Worm (Caenorhabditis elegans) whole organism, late embryonic: ENCODE measurements around the gene srh-15.

Experiments used
- C38D4.7 ChIP-seq: fragments of 200-800 bp; sonication (Bioruptor generic); optimal IDR thresholded peaks from 2 replicates; lab custom pipeline; 2018; ENCODE audit warnings: mild to moderate bottlenecking, missing genetic modification characterization, moderate library complexity, missing compliant biosample characterization
- T23F11.4 ChIP-seq: fragments of 200-800 bp; sonication (Bioruptor generic); optimal IDR thresholded peaks from 2 replicates; lab custom pipeline; 2018; ENCODE audit warnings: mild to moderate bottlenecking, missing genetic modification characterization, missing compliant biosample characterization
- Y22D7AL.16 ChIP-seq: sonication (generic microtip); optimal IDR thresholded peaks from 2 replicates; lab custom pipeline; 2016; ENCODE audit warnings: missing genetic modification characterization, missing compliant biosample characterization
- ceh-2 ChIP-seq: sonication (generic microtip); optimal IDR thresholded peaks from 2 replicates; lab custom pipeline; 2016; ENCODE audit warnings: missing genotype, missing genetic modification characterization, missing compliant biosample characterization
- ceh-22 ChIP-seq: sonication (generic microtip); optimal IDR thresholded peaks from 2 replicates; lab custom pipeline; 2017; ENCODE audit warnings: missing biosample characterization, missing genetic modification characterization
- ceh-24 ChIP-seq: sonication (generic microtip); optimal IDR thresholded peaks from 2 replicates; lab custom pipeline; 2016; ENCODE audit warnings: mild to moderate bottlenecking, missing genetic modification characterization, missing compliant biosample characterization
- ceh-31 ChIP-seq: sonication (generic microtip); optimal IDR thresholded peaks from 2 replicates; lab custom pipeline; 2016; ENCODE audit warnings: missing genetic modification characterization, missing compliant biosample characterization
- ceh-34 ChIP-seq: sonication (generic microtip); optimal IDR thresholded peaks from 2 replicates; lab custom pipeline; 2016; ENCODE audit warnings: mild to moderate bottlenecking, missing genetic modification characterization, missing compliant biosample characterization
- ceh-45 ChIP-seq: fragments of 200-800 bp; sonication (Bioruptor generic); IDR thresholded peaks from 2 replicates; pipeline ENCODE4 v1.3.6; 2022; ENCODE audit warnings: missing genetic modification reagents, missing genetic modification characterization, missing compliant biosample characterization
- dmd-4 ChIP-seq: sonication (generic microtip); optimal IDR thresholded peaks from 2 replicates; lab custom pipeline; 2016; ENCODE audit warnings: borderline replicate concordance, missing genetic modification characterization, missing compliant biosample characterization
- elt-2 ChIP-seq: sonication (generic microtip); optimal IDR thresholded peaks from 2 replicates; lab custom pipeline; 2016; ENCODE audit warnings: missing genetic modification reagents, missing genetic modification characterization, missing compliant biosample characterization
- fax-1 ChIP-seq: sonication (generic microtip); optimal IDR thresholded peaks from 2 replicates; lab custom pipeline; 2016; ENCODE audit warnings: missing genotype, missing genetic modification characterization, missing compliant biosample characterization
- fkh-10 ChIP-seq: fragments of 150-350 bp; optimal IDR thresholded peaks from 2 replicates; lab custom pipeline; 2014; ENCODE audit warnings: missing biosample characterization, missing genetic modification reagents, missing genetic modification characterization
- fkh-6 ChIP-seq: sonication (generic microtip); optimal IDR thresholded peaks from 2 replicates; lab custom pipeline; 2016; ENCODE audit warnings: missing genetic modification characterization, missing compliant biosample characterization
- lim-6 ChIP-seq: sonication (generic microtip); optimal IDR thresholded peaks from 2 replicates; lab custom pipeline; 2016; ENCODE audit warnings: missing genetic modification characterization, missing compliant biosample characterization
- lin-11 ChIP-seq: fragments of 200-800 bp; sonication (Bioruptor generic); optimal IDR thresholded peaks from 2 replicates; lab custom pipeline; 2018; ENCODE audit warnings: mild to moderate bottlenecking, missing genetic modification characterization, missing compliant biosample characterization
- madf-2 ChIP-seq: sonication (generic microtip); optimal IDR thresholded peaks from 2 replicates; lab custom pipeline; 2017; ENCODE audit warnings: missing genetic modification characterization, missing compliant biosample characterization
- mec-3 ChIP-seq: sonication (generic microtip); optimal IDR thresholded peaks from 2 replicates; lab custom pipeline; 2016; ENCODE audit warnings: borderline replicate concordance, missing genetic modification characterization, missing compliant biosample characterization
- nhr-11 ChIP-seq: fragments of 150-350 bp; optimal IDR thresholded peaks from 2 replicates; lab custom pipeline; 2014; ENCODE audit warnings: missing biosample characterization, missing genetic modification characterization
- nhr-232 ChIP-seq: sonication (generic microtip); optimal IDR thresholded peaks from 2 replicates; lab custom pipeline; 2016; ENCODE audit warnings: missing genetic modification characterization, missing compliant biosample characterization
- npax-4 ChIP-seq: sonication (generic microtip); optimal IDR thresholded peaks from 2 replicates; lab custom pipeline; 2016; ENCODE audit warnings: missing genetic modification characterization, missing compliant biosample characterization
- pax-1 ChIP-seq: fragments of 150-350 bp; optimal IDR thresholded peaks from 2 replicates; lab custom pipeline; 2014; ENCODE audit warnings: missing biosample characterization, missing genetic modification characterization
- pha-2 ChIP-seq: sonication (generic microtip); optimal IDR thresholded peaks from 2 replicates; lab custom pipeline; 2017; ENCODE audit warnings: mild to moderate bottlenecking, missing genetic modification characterization, missing compliant biosample characterization
- pha-4 ChIP-seq: fragments of 150-350 bp; optimal IDR thresholded peaks from 2 replicates; lab custom pipeline; 2018; ENCODE audit warnings: missing biosample characterization, missing genetic modification reagents, missing genetic modification characterization
- pqm-1 ChIP-seq: sonication (generic microtip); optimal IDR thresholded peaks from 2 replicates; lab custom pipeline; 2016; ENCODE audit warnings: missing genetic modification characterization, missing compliant biosample characterization
- rnt-1 ChIP-seq: sonication (generic microtip); optimal IDR thresholded peaks from 2 replicates; lab custom pipeline; 2016; ENCODE audit warnings: missing genetic modification characterization, missing compliant biosample characterization
- sdc-2 ChIP-seq: sonication (generic microtip); optimal IDR thresholded peaks from 2 replicates; lab custom pipeline; 2016; ENCODE audit warnings: missing genotype, missing genetic modification characterization, missing compliant biosample characterization
- sox-4 ChIP-seq: sonication (generic microtip); optimal IDR thresholded peaks from 2 replicates; lab custom pipeline; 2017; ENCODE audit warnings: mild to moderate bottlenecking, missing genetic modification characterization, inconsistent platforms, missing compliant biosample characterization
- syd-9 ChIP-seq: sonication (generic microtip); optimal IDR thresholded peaks from 2 replicates; lab custom pipeline; 2016; ENCODE audit warnings: mild to moderate bottlenecking, missing genetic modification characterization, moderate library complexity, missing compliant biosample characterization
- tbx-2 ChIP-seq: sonication (generic microtip); optimal IDR thresholded peaks from 2 replicates; lab custom pipeline; 2016; ENCODE audit warnings: missing genetic modification characterization, missing compliant biosample characterization
- tbx-7 ChIP-seq: sonication (generic microtip); optimal IDR thresholded peaks from 2 replicates; lab custom pipeline; 2016; ENCODE audit warnings: missing genotype, missing genetic modification characterization, missing compliant biosample characterization
- ttx-3 ChIP-seq: sonication (generic microtip); optimal IDR thresholded peaks from 2 replicates; lab custom pipeline; 2016; ENCODE audit warnings: missing genetic modification reagents, missing genetic modification characterization, missing compliant biosample characterization
- unc-42 ChIP-seq: sonication (generic microtip); optimal IDR thresholded peaks from 2 replicates; lab custom pipeline; 2016; ENCODE audit warnings: missing genotype, missing genetic modification characterization, missing compliant biosample characterization
- unc-55 ChIP-seq: sonication (generic microtip); optimal IDR thresholded peaks from 2 replicates; lab custom pipeline; 2017; ENCODE audit warnings: missing biosample characterization, missing genetic modification reagents, missing genetic modification characterization
- zip-5 ChIP-seq: sonication (generic microtip); optimal IDR thresholded peaks from 2 replicates; lab custom pipeline; 2016; ENCODE audit warnings: missing genetic modification characterization, missing compliant biosample characterization

Gene srh-15

ce11 chrV:13288881-13289280 lies 31.9 kb upstream of the srh-15 start:
- TF ChIP-seq pqm-1 (no peak), unc-55 (GFP tag; lab: Kevin White, UChicago) (peak; percentile 6)
- TF ChIP-seq, all 69 proteins: peak for 1

- TF ChIP-seq madf-2 (tag; lab: Kevin White, UChicago) = no peak
- TF ChIP-seq Y22D7AL.16 = no peak
- peak; percentile 73 for TF ChIP-seq unc-42
- TF ChIP-seq fkh-6 (tag; lab: Kevin White, UChicago) = no peak
- no peak for TF ChIP-seq unc-55 (GFP tag; lab: Kevin White, UChicago)
These were observed 26.3 kb upstream of the srh-15 start for ce11 chrV:13294507-13294906.

ce11 chrV:13295859-13296258 lies 24.9 kb upstream of the srh-15 start, which contains the start of gene uig-1:
TSS of gene uig-1 (minus strand) at chrV:13295978.
- TF ChIP-seq sdc-2 (tag; lab: Kevin White, UChicago) (no peak), lim-6 (no peak), ceh-45 (GFP tag; lab: Robert Waterston, UW) (no peak)
- TF ChIP-seq, all 69 proteins: peak for 0

ce11 chrV:13297220-13297619 lies 23.6 kb upstream of the srh-15 start, which contains the start of gene C26E1.1:
TSS of gene C26E1.1 (plus strand) at chrV:13297520.
- no peak for TF ChIP-seq ceh-22
- no peak for TF ChIP-seq mec-3 (tag; lab: Kevin White, UChicago)
- no peak for TF ChIP-seq ceh-2
- no peak for TF ChIP-seq nhr-232 (tag; lab: Kevin White, UChicago)
- no peak for TF ChIP-seq sox-4 (tag; lab: Kevin White, UChicago)
- TF ChIP-seq fax-1 (tag; lab: Kevin White, UChicago) = no peak
- TF ChIP-seq C38D4.7 (GFP tag; lab: Kevin White, UChicago) = no peak
- TF ChIP-seq pha-4 (tag; lab: Kevin White, UChicago) = no peak
- no peak for TF ChIP-seq T23F11.4
- no peak for TF ChIP-seq syd-9 (tag; lab: Kevin White, UChicago)
- TF ChIP-seq ceh-31 = no peak
- TF ChIP-seq npax-4 = no peak

- TF ChIP-seq pax-1 (tag; lab: Kevin White, UChicago) = no peak
- TF ChIP-seq lin-11 (tag; lab: Kevin White, UChicago) = no peak
- TF ChIP-seq syd-9 (tag; lab: Kevin White, UChicago) = no peak
- TF ChIP-seq ceh-24 = no peak
These were observed 22.1 kb upstream of the srh-15 start for ce11 chrV:13298706-13299105.

ce11 chrV:13299398-13299797 lies 21.4 kb upstream of the srh-15 start:
- TF ChIP-seq elt-2 (no peak), T23F11.4 (no peak), pha-2 (tag; lab: Kevin White, UChicago) (no peak), tbx-7 (tag; lab: Kevin White, UChicago) (no peak), rnt-1 (no peak), sdc-2 (tag; lab: Kevin White, UChicago) (no peak), syd-9 (tag; lab: Kevin White, UChicago) (no peak), fkh-6 (tag; lab: Kevin White, UChicago) (no peak), zip-5 (tag; lab: Kevin White, UChicago) (no peak), fax-1 (tag; lab: Kevin White, UChicago) (no peak), ttx-3 (tag; lab: Kevin White, UChicago) (no peak), dmd-4 (no peak), fkh-10 (no peak), nhr-11 (no peak), tbx-2 (no peak), madf-2 (tag; lab: Kevin White, UChicago) (no peak), ceh-34 (tag; lab: Kevin White, UChicago) (no peak), unc-42 (no peak)
- TF ChIP-seq, all 69 proteins: peak for 0
